Worm (Caenorhabditis elegans): ENCODE measurements around the gene sre-2.

ce11 chrII:8065985-8066384, 36.0 kb downstream of the sre-2 start, which contains the start of gene pdha-1:
- no peak for TF ChIP-seq Y116A8C.19 (tag; optimal IDR thresholded peaks at IDR 0.05; ENCODE audit: borderline replicate concordance)
- no peak for TF ChIP-seq fkh-10 (GFP tag; optimal IDR thresholded peaks at IDR 0.05)
- TF ChIP-seq lin-39 (tag; optimal IDR thresholded peaks at IDR 0.05), result no peak
- no peak for TF ChIP-seq lsy-2 (tag; optimal IDR thresholded peaks at IDR 0.05)
- TF ChIP-seq tlp-1 (tag; optimal IDR thresholded peaks at IDR 0.05), result no peak
- no peak for TF ChIP-seq elt-2 (tag; optimal IDR thresholded peaks at IDR 0.05)
- no peak for TF ChIP-seq sptf-1 (tag; optimal IDR thresholded peaks at IDR 0.05)
- TF ChIP-seq mep-1 (tag; optimal IDR thresholded peaks at IDR 0.05), result no peak
